Fruit fly (Drosophila melanogaster) whole organism, prepupa: ENCODE measurements around the gene Acer.

Experiments used
- CG10631 ChIP-seq: fragments of 200-800 bp; sonication (Bioruptor generic); optimal IDR thresholded peaks from 2 replicates; lab custom pipeline; 2016; ENCODE audit warnings: missing biosample characterization, missing genetic modification characterization
- CG11294 ChIP-seq: fragments of 200-800 bp; sonication (Bioruptor generic); IDR thresholded peaks from 2 replicates; pipeline ENCODE4 v1.3.6; 2022; ENCODE audit warnings: missing biosample characterization, missing genetic modification characterization
- CG11762 ChIP-seq: fragments of 200-800 bp; sonication (Bioruptor generic); optimal IDR thresholded peaks from 3 replicates; lab custom pipeline; 2016; ENCODE audit warnings: missing biosample characterization, missing genetic modification characterization; ENCODE audit not compliant: insufficient read depth
- CG15336 ChIP-seq: fragments of 200-800 bp; sonication (Bioruptor generic); IDR thresholded peaks from 2 replicates; pipeline ENCODE4 v1.3.6; 2022; ENCODE audit warnings: missing biosample characterization, missing genetic modification characterization
- Eip75B ChIP-seq: fragments of 200-800 bp; sonication (Bioruptor generic); optimal IDR thresholded peaks from 3 replicates; lab custom pipeline; 2016; ENCODE audit warnings: missing biosample characterization, missing genetic modification characterization
- Ets21C ChIP-seq: fragments of 200-800 bp; sonication (Bioruptor generic); optimal IDR thresholded peaks from 3 replicates; lab custom pipeline; 2016; ENCODE audit warnings: missing biosample characterization, missing genetic modification characterization
- Sox102F ChIP-seq: fragments of 200-800 bp; sonication (Bioruptor generic); optimal IDR thresholded peaks from 2 replicates; lab custom pipeline; 2016; ENCODE audit warnings: missing biosample characterization, mild to moderate bottlenecking, missing genetic modification characterization
- topi ChIP-seq: fragments of 200-800 bp; sonication (Bioruptor generic); optimal IDR thresholded peaks from 3 replicates; lab custom pipeline; 2016; ENCODE audit warnings: missing biosample characterization, missing genetic modification characterization

dm6 chr2L:8530189-8530588 lies 8.5 kb downstream of the Acer start:
- TF ChIP-seq CG11762 (GFP tag; lab: Kevin White, UChicago) (no peak), Eip75B (GFP tag; lab: Kevin White, UChicago) (no peak), Sox102F (GFP tag; lab: Kevin White, UChicago) (no peak), CG15336 (no peak), Ets21C (GFP tag; lab: Kevin White, UChicago) (no peak), topi (GFP tag; lab: Kevin White, UChicago) (no peak), CG11294 (GFP tag; lab: Robert Waterston, UW) (no peak), CG10631 (GFP tag; lab: Kevin White, UChicago) (no peak)
